Worm (Caenorhabditis elegans) whole organism, midembryonic: ENCODE data around the gene F14H3.4.
A peak's percentile ranks its signal among the peaks of the same experiment; 100 is the strongest.

ENCODE experiments used
- T22C8.4 ChIP-seq: fragments of 200-800 bp; sonication (Bioruptor generic); IDR thresholded peaks from 2 replicates; pipeline ENCODE4 v1.3.6; 2022; ENCODE audit warnings: missing genetic modification characterization, missing compliant biosample characterization
- cog-1 ChIP-seq: sonication (generic microtip); optimal IDR thresholded peaks from 2 replicates; lab custom pipeline; 2016; ENCODE audit warnings: missing genetic modification characterization, missing compliant biosample characterization
- flt-1 ChIP-seq: fragments of 200-800 bp; sonication (Bioruptor generic); IDR thresholded peaks from 2 replicates; pipeline ENCODE4 v1.3.6; 2022; ENCODE audit warnings: missing genetic modification characterization, missing compliant biosample characterization
- klf-2 ChIP-seq: fragments of 200-800 bp; sonication (Bioruptor generic); conservative IDR thresholded peaks from 2 replicates; pipeline ENCODE4 v1.3.6; 2022; ENCODE audit warnings: missing genetic modification reagents, missing genetic modification characterization, missing compliant biosample characterization
- med-1 ChIP-seq: sonication (generic microtip); optimal IDR thresholded peaks from 2 replicates; lab custom pipeline; 2017; ENCODE audit warnings: missing genetic modification characterization, mild to moderate bottlenecking, missing compliant biosample characterization, antibody characterized with exemption, missing genetic modification reagents; ENCODE audit not compliant: insufficient read depth
- ref-1 ChIP-seq: fragments of 200-800 bp; sonication (Bioruptor generic); conservative IDR thresholded peaks from 2 replicates; pipeline ENCODE4 v1.3.6; 2022; ENCODE audit warnings: missing genetic modification reagents, missing genetic modification characterization, missing compliant biosample characterization
- tab-1 ChIP-seq: fragments of 200-800 bp; sonication (Bioruptor generic); IDR thresholded peaks from 2 replicates; pipeline ENCODE4 v1.3.6; 2022; ENCODE audit warnings: missing genetic modification characterization, missing compliant biosample characterization
- ztf-23 ChIP-seq: fragments of 200-800 bp; sonication (Bioruptor generic); IDR thresholded peaks from 2 replicates; pipeline ENCODE4 v1.3.6; 2022; ENCODE audit warnings: missing genetic modification reagents, missing genetic modification characterization, missing compliant biosample characterization
- ztf-29 ChIP-seq: fragments of 200-800 bp; sonication (Bioruptor generic); IDR thresholded peaks from 2 replicates; pipeline ENCODE4 v1.3.6; 2022; ENCODE audit warnings: missing genetic modification reagents, missing genetic modification characterization, missing compliant biosample characterization

The F14H3.4 gene

ce11 chrV:16053373-16053772 lies 1.5 kb downstream of the F14H3.4 start, which contains the start of gene F14H3.3:
TSS of gene F14H3.3 (minus strand) at chrV:16053473.
- TF ChIP-seq ztf-23 (GFP tag; lab: Robert Waterston, UW) (no peak), cog-1 (tag; lab: Kevin White, UChicago) (no peak), T22C8.4 (no peak), med-1 (GFP tag; lab: Kevin White, UChicago) (no peak), ref-1 (GFP tag; lab: Robert Waterston, UW) (no peak), tab-1 (GFP tag; lab: Robert Waterston, UW) (no peak), flt-1 (GFP tag; lab: Robert Waterston, UW) (no peak), ztf-29 (GFP tag; lab: Robert Waterston, UW) (no peak), klf-2 (GFP tag; lab: Robert Waterston, UW) (no peak)

- TF ChIP-seq cog-1 (tag; lab: Kevin White, UChicago): no peak
- TF ChIP-seq ref-1 (GFP tag; lab: Robert Waterston, UW): no peak
- TF ChIP-seq med-1 (GFP tag; lab: Kevin White, UChicago): no peak
- no peak for TF ChIP-seq klf-2 (GFP tag; lab: Robert Waterston, UW)
- no peak for TF ChIP-seq flt-1 (GFP tag; lab: Robert Waterston, UW)
- TF ChIP-seq T22C8.4: no peak
- TF ChIP-seq ztf-23 (GFP tag; lab: Robert Waterston, UW): no peak
- no peak for TF ChIP-seq tab-1 (GFP tag; lab: Robert Waterston, UW)
- no peak for TF ChIP-seq ztf-29 (GFP tag; lab: Robert Waterston, UW)
Observed at ce11 chrV:16049177-16049576, 5.7 kb downstream of the F14H3.4 start, which contains the start of gene best-12. TSS of gene best-12 (plus strand) at chrV:16049477.

- TF ChIP-seq flt-1 (GFP tag; lab: Robert Waterston, UW) (no peak), klf-2 (GFP tag; lab: Robert Waterston, UW) (no peak), cog-1 (tag; lab: Kevin White, UChicago) (no peak), ztf-23 (GFP tag; lab: Robert Waterston, UW) (no peak), ref-1 (GFP tag; lab: Robert Waterston, UW) (no peak), T22C8.4 (no peak), ztf-29 (GFP tag; lab: Robert Waterston, UW) (no peak), med-1 (GFP tag; lab: Kevin White, UChicago) (no peak), tab-1 (GFP tag; lab: Robert Waterston, UW) (no peak)
Observed at ce11 chrV:16047508-16047907, 7.4 kb downstream of the F14H3.4 start, which contains the start of gene str-198. TSS of gene str-198 (plus strand) at chrV:16047808.

- TF ChIP-seq ztf-29 (GFP tag; lab: Robert Waterston, UW) (no peak), tab-1 (GFP tag; lab: Robert Waterston, UW) (no peak), cog-1 (tag; lab: Kevin White, UChicago) (no peak), med-1 (GFP tag; lab: Kevin White, UChicago) (no peak), klf-2 (GFP tag; lab: Robert Waterston, UW) (no peak), T22C8.4 (no peak), ztf-23 (GFP tag; lab: Robert Waterston, UW) (no peak), ref-1 (GFP tag; lab: Robert Waterston, UW) (no peak), flt-1 (GFP tag; lab: Robert Waterston, UW) (no peak)
Observed at ce11 chrV:16047052-16047451, 7.8 kb downstream of the F14H3.4 start.

ce11 chrV:16046573-16046972 lies 8.3 kb downstream of the F14H3.4 start, which contains the start of gene ZK285.2:
TSS of gene ZK285.2 (plus strand) at chrV:16046873.
- TF ChIP-seq cog-1 (tag; lab: Kevin White, UChicago): no peak
- no peak for TF ChIP-seq ztf-29 (GFP tag; lab: Robert Waterston, UW)
- TF ChIP-seq med-1 (GFP tag; lab: Kevin White, UChicago): no peak
- TF ChIP-seq ztf-23 (GFP tag; lab: Robert Waterston, UW): no peak
- TF ChIP-seq T22C8.4: no peak
- no peak for TF ChIP-seq ref-1 (GFP tag; lab: Robert Waterston, UW)
- no peak for TF ChIP-seq klf-2 (GFP tag; lab: Robert Waterston, UW)
- TF ChIP-seq flt-1 (GFP tag; lab: Robert Waterston, UW): no peak

- TF ChIP-seq flt-1 (GFP tag; lab: Robert Waterston, UW) (no peak), cog-1 (tag; lab: Kevin White, UChicago) (no peak), tab-1 (GFP tag; lab: Robert Waterston, UW) (no peak), ref-1 (GFP tag; lab: Robert Waterston, UW) (no peak), ztf-23 (GFP tag; lab: Robert Waterston, UW) (no peak), klf-2 (GFP tag; lab: Robert Waterston, UW) (no peak), ztf-29 (GFP tag; lab: Robert Waterston, UW) (no peak), med-1 (GFP tag; lab: Kevin White, UChicago) (no peak), T22C8.4 (no peak)
Observed at ce11 chrV:16045837-16046236, 9.0 kb downstream of the F14H3.4 start, which contains the start of gene T10C6.15. TSS of gene T10C6.15 (minus strand) at chrV:16045940.

ce11 chrV:16043686-16044085 lies 11.2 kb downstream of the F14H3.4 start:
- TF ChIP-seq T22C8.4 (no peak), ztf-23 (GFP tag; lab: Robert Waterston, UW) (no peak), klf-2 (GFP tag; lab: Robert Waterston, UW) (no peak), ref-1 (GFP tag; lab: Robert Waterston, UW) (no peak), cog-1 (tag; lab: Kevin White, UChicago) (no peak)

ce11 chrV:16042743-16043014 lies 12.2 kb downstream of the F14H3.4 start:
- TF ChIP-seq ztf-29 (GFP tag; lab: Robert Waterston, UW) (no peak), med-1 (GFP tag; lab: Kevin White, UChicago) (no peak), tab-1 (GFP tag; lab: Robert Waterston, UW) (no peak), flt-1 (GFP tag; lab: Robert Waterston, UW) (no peak; the same call in 1 of the 2 replicates), ref-1 (GFP tag; lab: Robert Waterston, UW) (no peak)

- TF ChIP-seq flt-1 (GFP tag; lab: Robert Waterston, UW) (peak; percentile 81), ztf-23 (GFP tag; lab: Robert Waterston, UW) (0 out of 2 replicates have a peak, but pooled peaks have one; percentile 35), klf-2 (GFP tag; lab: Robert Waterston, UW) (0 out of 2 replicates have a peak, but pooled peaks have one; percentile 3)
Observed at ce11 chrV:16041925-16042742, 12.7 kb downstream of the F14H3.4 start, which contains the start of the genes his-2 and his-1. TSS of gene his-2 (minus strand) at chrV:16042283. TSS of gene his-1 (plus strand) at chrV:16042520.
